Worm (Caenorhabditis elegans) whole organism, L4 larva: Measurements from ENCODE around the gene Y17G7B.8.

Experiments
- madf-5 ChIP-seq, 2 experiments: fragments of 200-800 bp; sonication (Bioruptor generic); IDR thresholded peaks; 2 replicates each; pipeline ENCODE4 v1.3.6; 2022; ENCODE audit warnings: missing compliant biosample characterization in 2 of 2, missing genetic modification characterization in 2 of 2
- mes-2 ChIP-seq: sonication (generic microtip); optimal IDR thresholded peaks from 2 replicates; lab custom pipeline; 2016; ENCODE audit warnings: missing genotype, mild to moderate bottlenecking, missing genetic modification characterization, missing compliant biosample characterization; ENCODE audit not compliant: poor library complexity, severe bottlenecking
- snpc-4 ChIP-seq: fragments of 150-350 bp; optimal IDR thresholded peaks from 2 replicates; lab custom pipeline; 2014; ENCODE audit warnings: missing biosample characterization, missing genetic modification characterization
- unc-62 ChIP-seq, 3 experiments: fragments of 150-350 bp in 1 of 3; sonication (generic microtip); optimal IDR thresholded peaks in 2 of 3; peaks in 1 of 3; 1 replicate in 1 of 3; 2 replicates in 2 of 3; lab custom pipeline; 2014 to 2017; ENCODE audit warnings: missing biosample characterization in 3 of 3, missing genetic modification characterization in 3 of 3, missing genetic modification reagents in 3 of 3, missing genotype in 1 of 3

DNA sequence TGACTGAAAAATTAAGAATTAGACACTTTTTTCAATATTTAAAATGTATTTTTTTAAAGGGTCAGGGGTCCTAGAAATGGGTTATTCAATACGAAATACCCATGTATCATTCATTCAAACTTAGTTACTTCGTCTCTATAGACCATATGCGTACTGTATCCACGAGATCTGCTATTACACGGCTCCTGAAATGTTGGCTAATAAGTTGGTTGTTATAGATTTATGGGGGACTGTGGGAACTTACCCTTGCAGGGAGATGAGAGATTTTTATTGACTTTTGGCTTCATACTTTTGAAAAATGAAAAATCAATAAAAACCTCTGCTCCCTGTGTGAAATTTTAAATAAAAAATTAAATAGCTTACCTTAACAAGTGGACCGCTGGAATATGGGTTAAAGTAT lies 48.6 kb downstream of the Y17G7B.8 start:
- TF ChIP-seq madf-5 (GFP tag; IDR thresholded peaks at IDR 0.05; lab: Robert Waterston, UW): no peak
- TF ChIP-seq mes-2 (tag; lab: Kevin White, UChicago): no peak
- TF ChIP-seq snpc-4: no peak
- TF ChIP-seq unc-62 (GFP tag; optimal IDR thresholded peaks at IDR 0.05 in 1 of 2; lab: Kevin White, UChicago): no peak
- TF ChIP-seq unc-62 (tag; optimal IDR thresholded peaks at IDR 0.05; lab: Kevin White, UChicago): no peak
